Fruit fly (Drosophila melanogaster) whole organism, pupa: ENCODE measurements around the gene CG46335.

ENCODE experiments used
- CG10348 ChIP-seq: fragments of 200-800 bp; sonication (Bioruptor generic); IDR thresholded peaks from 2 replicates; pipeline ENCODE4 v1.3.6; 2022; ENCODE audit warnings: missing biosample characterization, missing genetic modification characterization
- CG15710 ChIP-seq: fragments of 200-800 bp; sonication (Bioruptor generic); optimal IDR thresholded peaks from 2 replicates; lab custom pipeline; 2018; ENCODE audit warnings: missing biosample characterization, mild to moderate bottlenecking, missing genetic modification characterization, moderate library complexity
- CG4496 ChIP-seq: fragments of 200-800 bp; sonication (Bioruptor generic); IDR thresholded peaks from 3 replicates; pipeline ENCODE4 v1.3.6; 2022; ENCODE audit warnings: missing biosample characterization, missing genetic modification characterization
- CG8159 ChIP-seq: fragments of 200-800 bp; sonication (Bioruptor generic); optimal IDR thresholded peaks from 3 replicates; lab custom pipeline; 2018; ENCODE audit warnings: missing biosample characterization, mild to moderate bottlenecking, missing genetic modification characterization, moderate library complexity
- CG8301 ChIP-seq: fragments of 200-800 bp; sonication (Bioruptor generic); optimal IDR thresholded peaks from 2 replicates; lab custom pipeline; 2018; ENCODE audit warnings: missing biosample characterization, mild to moderate bottlenecking, missing genetic modification characterization
- CG9948 ChIP-seq: fragments of 200-800 bp; sonication (Bioruptor generic); optimal IDR thresholded peaks from 2 replicates; lab custom pipeline; 2018; ENCODE audit warnings: missing biosample characterization, mild to moderate bottlenecking, missing genetic modification characterization, moderate library complexity
- D1 ChIP-seq: fragments of 200-800 bp; sonication (Bioruptor generic); optimal IDR thresholded peaks from 2 replicates; lab custom pipeline; 2018; ENCODE audit warnings: missing biosample characterization, mild to moderate bottlenecking, missing genetic modification characterization, moderate library complexity
- EcR ChIP-seq: fragments of 200-800 bp; sonication (Bioruptor generic); optimal IDR thresholded peaks from 3 replicates; lab custom pipeline; 2019; ENCODE audit warnings: missing biosample characterization, missing genetic modification characterization, mild to moderate bottlenecking, moderate library complexity, missing genetic modification reagents
- Pif1B ChIP-seq: fragments of 200-800 bp; sonication (Bioruptor generic); optimal IDR thresholded peaks from 3 replicates; lab custom pipeline; 2016; ENCODE audit warnings: missing biosample characterization, missing genetic modification characterization
- Snoo ChIP-seq: fragments of 200-800 bp; sonication (Bioruptor generic); optimal IDR thresholded peaks from 3 replicates; lab custom pipeline; 2017; ENCODE audit warnings: missing biosample characterization, mild to moderate bottlenecking, missing genetic modification characterization, inconsistent platforms
- fd96Ca ChIP-seq: fragments of 200-800 bp; sonication (Bioruptor generic); IDR thresholded peaks from 3 replicates; pipeline ENCODE4 v1.3.6; 2022; ENCODE audit warnings: missing biosample characterization, missing genetic modification characterization

DNA sequence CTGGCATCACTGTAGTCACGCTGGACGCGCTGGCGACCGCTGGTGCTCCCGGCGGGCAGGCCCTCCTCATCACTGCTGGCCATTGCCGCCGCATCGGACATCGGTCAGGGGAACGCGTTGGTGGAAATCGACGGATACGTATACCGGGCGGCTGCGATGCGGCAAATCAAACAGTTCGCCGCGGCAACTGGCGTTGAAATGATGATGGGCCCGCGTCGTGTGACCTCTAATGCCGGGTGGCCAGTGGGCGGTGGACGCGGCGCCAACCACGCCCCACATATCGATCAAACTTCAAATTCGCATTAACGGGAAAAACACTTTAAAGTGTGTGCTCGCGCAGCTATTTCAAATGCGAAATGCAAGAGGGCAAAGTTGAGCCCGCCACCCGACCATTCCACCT, 46.3 kb downstream of the CG46335 start, which contains the start of gene CG3339:
- no peak for TF ChIP-seq Snoo (tag; lab: Kevin White, UChicago)
- TF ChIP-seq D1 = no peak
- TF ChIP-seq CG4496 = no peak
- TF ChIP-seq EcR = no peak
- TF ChIP-seq CG10348 (GFP tag; lab: Robert Waterston, UW) = no peak
- TF ChIP-seq Pif1B (GFP tag; lab: Kevin White, UChicago) = no peak
- no peak for TF ChIP-seq CG15710 (tag; lab: Kevin White, UChicago)
- TF ChIP-seq CG8159 (tag; lab: Kevin White, UChicago) = no peak
- TF ChIP-seq CG8301 (tag; lab: Kevin White, UChicago) = no peak
- no peak for TF ChIP-seq fd96Ca (GFP tag; lab: Robert Waterston, UW)
- TF ChIP-seq CG9948 (tag; lab: Kevin White, UChicago) = no peak
